Worm (Caenorhabditis elegans): ENCODE data around the gene fat-2.

fat-2 gene

DNA sequence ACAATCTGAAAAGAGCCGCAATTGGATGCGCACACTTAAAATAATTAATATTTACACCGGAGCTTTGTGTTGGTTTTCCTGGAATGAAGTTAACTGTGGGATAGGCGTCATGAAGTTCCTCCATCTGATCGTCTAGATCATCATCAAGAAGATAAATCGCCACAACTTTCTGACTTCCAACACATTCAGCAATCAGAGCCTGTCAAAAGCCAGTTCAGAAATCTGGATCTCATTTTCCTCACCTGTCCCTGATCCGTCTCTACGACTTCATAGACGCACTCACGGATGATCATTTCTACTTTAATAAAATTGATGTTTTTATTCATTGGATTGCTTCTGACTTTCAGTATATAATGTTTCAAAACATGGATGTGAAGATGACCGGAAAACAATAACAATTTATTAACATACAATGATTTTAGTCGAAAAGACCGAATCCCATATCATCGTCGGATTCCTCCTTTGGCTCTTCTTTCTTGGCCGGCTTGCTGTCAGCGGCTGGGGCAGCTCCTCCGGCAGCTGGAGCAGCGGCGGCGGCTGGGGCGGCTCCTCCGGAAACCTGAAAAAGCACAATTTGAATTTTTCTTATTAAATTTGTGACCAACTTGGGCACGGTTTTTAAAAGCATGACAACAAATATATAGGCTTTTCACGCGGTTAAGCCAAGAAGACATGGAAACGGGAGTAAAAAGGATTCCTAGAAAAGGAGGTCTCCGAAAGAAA is 45.6 kb downstream of the fat-2 start, which contains the start of gene agt-1 (continued):
- TF ChIP-seq aptf-2 (GFP tag; conservative IDR thresholded peaks at IDR 0.05): no peak
- peak; percentile 54; the same call in 1 of the 2 replicates for TF ChIP-seq lin-26 (GFP tag; IDR thresholded peaks at IDR 0.05)
- peak; percentile 43 for TF ChIP-seq repo-1 (tag; optimal IDR thresholded peaks at IDR 0.05)
- TF ChIP-seq ekl-4 (GFP tag; IDR thresholded peaks at IDR 0.05): peak; percentile 87
- TF ChIP-seq F10E7.11 (tag; optimal IDR thresholded peaks at IDR 0.05): no peak
- peak; percentile 53; the same call in 1 of the 2 replicates for TF ChIP-seq mcd-1 (GFP tag; IDR thresholded peaks at IDR 0.05)
- no peak for TF ChIP-seq unc-62 (GFP tag; optimal IDR thresholded peaks at IDR 0.05)
- no peak for TF ChIP-seq lir-1 (GFP tag; conservative IDR thresholded peaks at IDR 0.05)
- TF ChIP-seq nfya-2 (GFP tag; IDR thresholded peaks at IDR 0.05): no peak
- TF ChIP-seq hrde-1 (tag; optimal IDR thresholded peaks at IDR 0.05; ENCODE audit: borderline replicate concordance): peak; percentile 33
- TF ChIP-seq egl-44 (GFP tag; IDR thresholded peaks at IDR 0.05): 0 out of 2 replicates have a peak, but pooled peaks have one; percentile 17
- TF ChIP-seq mel-28 (tag; optimal IDR thresholded peaks at IDR 0.05; ENCODE audit: borderline replicate concordance): no peak
- TF ChIP-seq egrh-3 (GFP tag; IDR thresholded peaks at IDR 0.05): peak; percentile 92
- TF ChIP-seq F49E8.2 (tag; optimal IDR thresholded peaks at IDR 0.05; ENCODE audit: insufficient read depth): no peak
- TF ChIP-seq pbrm-1 (GFP tag; IDR thresholded peaks at IDR 0.05): peak; percentile 60
- no peak for TF ChIP-seq snpc-4 (GFP tag; optimal IDR thresholded peaks at IDR 0.05)
- peak in 2 of 4 experiments; percentile 40 to 71 for TF ChIP-seq snpc-4 (tag; optimal IDR thresholded peaks at IDR 0.05)
- no peak for TF ChIP-seq Y79H2A.3 (GFP tag; conservative IDR thresholded peaks at IDR 0.05)
- TF ChIP-seq F33H1.4 (GFP tag; IDR thresholded peaks at IDR 0.05): peak; percentile 47
- TF ChIP-seq xnd-1 (tag; optimal IDR thresholded peaks at IDR 0.05): peak; percentile 31
- TF ChIP-seq F55B11.4 (tag; optimal IDR thresholded peaks at IDR 0.05; ENCODE audit: borderline replicate concordance, insufficient read depth): no peak
- no peak for TF ChIP-seq him-1 (tag; optimal IDR thresholded peaks at IDR 0.05)
- no peak for TF ChIP-seq ztf-3 (GFP tag; optimal IDR thresholded peaks at IDR 0.05)
- peak; percentile 41 for TF ChIP-seq T26A5.8 (tag; optimal IDR thresholded peaks at IDR 0.05)
- peak; percentile 64 for TF ChIP-seq rcor-1 (GFP tag; IDR thresholded peaks at IDR 0.05)
- TF ChIP-seq zfh-2 (GFP tag; conservative IDR thresholded peaks at IDR 0.05): peak; percentile 84
- 0 out of 2 replicates have a peak, but pooled peaks have one; percentile 34 for TF ChIP-seq Y95B8A.8 (GFP tag; IDR thresholded peaks at IDR 0.05)
- peak; percentile 5 for TF ChIP-seq lsl-1 (GFP tag; optimal IDR thresholded peaks at IDR 0.05)
- TF ChIP-seq athp-1 (tag; optimal IDR thresholded peaks at IDR 0.05): peak; percentile 29
- TF ChIP-seq F23B12.7 (tag; optimal IDR thresholded peaks at IDR 0.05; ENCODE audit: insufficient read depth): no peak
- peak; percentile 62 for TF ChIP-seq tlf-1 (GFP tag; optimal IDR thresholded peaks at IDR 0.05)
- no peak for TF ChIP-seq efl-1 (GFP tag; optimal IDR thresholded peaks at IDR 0.05)
- peak; percentile 68 for TF ChIP-seq B0336.3 (GFP tag; IDR thresholded peaks at IDR 0.05)
- TF ChIP-seq cebp-2 (GFP tag; IDR thresholded peaks at IDR 0.05): peak; percentile 89
- no peak for TF ChIP-seq dox-1 (GFP tag; IDR thresholded peaks at IDR 0.05)
- TF ChIP-seq hsf-1 (GFP tag; IDR thresholded peaks at IDR 0.05): peak; percentile 56
- no peak for TF ChIP-seq D2030.7 (GFP tag; IDR thresholded peaks at IDR 0.05)
- no peak for TF ChIP-seq ztf-22 (GFP tag; optimal IDR thresholded peaks at IDR 0.05)
- no peak for TF ChIP-seq ama-1 (optimal IDR thresholded peaks at IDR 0.05)
- TF ChIP-seq ama-1 (GFP tag; optimal IDR thresholded peaks at IDR 0.05): peak in 1 of 2 experiments; percentile 60

Data from whole organism, young adult.